Worm (Caenorhabditis elegans): ENCODE data around the gene Y1B5A.1.

DNA sequence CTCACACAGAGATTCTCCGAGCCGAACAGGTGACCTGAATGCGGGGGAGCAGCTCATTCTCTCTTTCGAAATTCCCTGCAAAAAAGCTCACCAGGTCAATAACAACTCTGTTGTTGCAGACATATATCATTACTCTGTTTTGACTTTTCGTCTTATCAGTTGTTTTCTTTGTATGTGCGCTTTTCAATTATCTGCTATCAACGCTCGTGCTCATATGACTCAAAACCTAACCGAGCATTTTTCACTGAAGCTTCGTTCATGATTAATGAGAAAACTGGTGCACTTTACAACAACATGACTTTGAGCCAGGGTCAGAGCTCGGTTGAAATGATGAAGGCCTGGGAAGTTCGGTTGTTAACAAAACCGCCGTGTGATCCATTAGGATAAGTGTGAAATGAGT lies 8.7 kb upstream of the Y1B5A.1 start:
- TF ChIP-seq ceh-16 (tag; optimal IDR thresholded peaks at IDR 0.05), result no peak
- TF ChIP-seq snpc-4 (tag; optimal IDR thresholded peaks at IDR 0.05), result no peak
- no peak for TF ChIP-seq elt-1 (tag; optimal IDR thresholded peaks at IDR 0.05)
- TF ChIP-seq nhr-77 (tag; optimal IDR thresholded peaks at IDR 0.05), result no peak
- TF ChIP-seq hmg-11 (tag; optimal IDR thresholded peaks at IDR 0.05), result no peak
- TF ChIP-seq pha-4 (tag; optimal IDR thresholded peaks at IDR 0.05), result no peak
- no peak for TF ChIP-seq nhr-67 (tag; optimal IDR thresholded peaks at IDR 0.05)
- no peak for TF ChIP-seq elt-3 (tag; optimal IDR thresholded peaks at IDR 0.05)

Measured in whole organism, L3 larva.